Worm (Caenorhabditis elegans): ENCODE measurements around the gene srbc-60.

DNA sequence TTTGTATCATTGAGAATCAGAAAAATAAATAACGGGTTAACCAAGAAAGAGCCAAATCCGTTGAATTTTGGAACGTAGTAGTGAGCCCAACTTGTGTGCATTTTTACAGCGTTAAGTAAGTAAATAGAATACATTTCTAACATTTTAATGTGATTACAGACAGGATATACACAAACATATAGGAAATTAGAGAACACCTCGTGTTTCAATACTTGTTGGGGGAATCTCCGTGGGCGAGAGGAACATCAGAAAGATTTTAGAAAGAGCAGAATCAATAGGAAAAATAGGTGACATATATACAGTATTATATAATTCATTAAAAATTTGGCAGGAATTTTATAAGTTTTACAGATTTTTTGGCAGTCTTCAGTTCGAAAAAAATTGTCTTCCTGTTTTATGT is 41.3 kb upstream of the srbc-60 start, which contains the start of gene srj-24:
- TF ChIP-seq Y79H2A.3 (GFP tag; conservative IDR thresholded peaks at IDR 0.05): no peak
- no peak for TF ChIP-seq snpc-4 (GFP tag; optimal IDR thresholded peaks at IDR 0.05)
- no peak for TF ChIP-seq snpc-4 (tag; optimal IDR thresholded peaks at IDR 0.05)
- TF ChIP-seq efl-1 (GFP tag; optimal IDR thresholded peaks at IDR 0.05): no peak
- no peak for TF ChIP-seq ceh-100 (GFP tag; IDR thresholded peaks at IDR 0.05)
- no peak for TF ChIP-seq ztf-6 (GFP tag; IDR thresholded peaks at IDR 0.05)
- TF ChIP-seq attf-3 (GFP tag; conservative IDR thresholded peaks at IDR 0.05): no peak
- TF ChIP-seq D2030.7 (GFP tag; IDR thresholded peaks at IDR 0.05): no peak
- no peak for TF ChIP-seq chd-7 (tag; optimal IDR thresholded peaks at IDR 0.05)
- TF ChIP-seq ztf-26 (tag; optimal IDR thresholded peaks at IDR 0.05): no peak
- no peak for TF ChIP-seq zim-3 (tag; optimal IDR thresholded peaks at IDR 0.05)
- no peak for TF ChIP-seq Y95B8A.8 (GFP tag; IDR thresholded peaks at IDR 0.05)

All from whole organism, young adult.